Fruit fly (Drosophila melanogaster): ENCODE data around the gene CG32641.
A peak's percentile ranks its signal among the peaks of the same experiment; 100 is the strongest.

Gene CG32641

DNA sequence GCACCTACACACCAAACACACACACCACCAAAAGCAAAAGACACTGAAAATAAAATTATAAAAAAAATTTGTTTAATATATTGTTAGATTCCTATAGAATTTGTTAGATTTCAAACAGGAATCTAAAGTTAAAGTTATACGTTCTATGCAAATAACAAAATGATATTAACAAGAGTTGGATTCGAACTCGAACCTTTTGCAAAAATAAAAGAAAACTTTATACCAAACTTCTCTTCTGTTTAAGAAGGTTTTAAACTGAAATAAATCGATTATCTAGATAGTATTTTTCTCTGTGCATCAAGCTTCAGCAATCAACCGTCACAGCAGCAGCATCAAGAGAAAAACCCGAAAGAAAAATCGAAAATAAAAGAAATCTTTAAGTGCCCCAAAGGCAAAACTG is 42.2 kb downstream of the CG32641 start (continued):
- TF ChIP-seq corto (GFP tag; optimal IDR thresholded peaks at IDR 0.05) (no peak), CG13775 (GFP tag; optimal IDR thresholded peaks at IDR 0.05) (peak; percentile 13), Spps (tag; optimal IDR thresholded peaks at IDR 0.05) (no peak), Meics (GFP tag; optimal IDR thresholded peaks at IDR 0.05) (peak; percentile 22), dan (GFP tag; IDR thresholded peaks at IDR 0.05) (no peak), row (GFP tag; IDR thresholded peaks at IDR 0.05) (peak; percentile 34; the same call in 1 of the 3 replicates), Fer1 (GFP tag; optimal IDR thresholded peaks at IDR 0.05) (peak; percentile 29), CoRest (tag; optimal IDR thresholded peaks at IDR 0.05) (peak; percentile 46), grau (tag; optimal IDR thresholded peaks at IDR 0.05) (peak; percentile 49), Xbp1 (GFP tag; optimal IDR thresholded peaks at IDR 0.05) (peak; percentile 5), Asciz (GFP tag; optimal IDR thresholded peaks at IDR 0.05) (peak; percentile 49), CG2678 (tag; optimal IDR thresholded peaks at IDR 0.05) (peak; percentile 49), CG12391 (tag; optimal IDR thresholded peaks at IDR 0.05) (peak; percentile 50), gcm (GFP tag; optimal IDR thresholded peaks at IDR 0.05) (peak; percentile 50), gem (tag; optimal IDR thresholded peaks at IDR 0.05) (peak; percentile 70), onecut (GFP tag; IDR thresholded peaks at IDR 0.05) (no peak), jumu (GFP tag; optimal IDR thresholded peaks at IDR 0.05) (no peak), bbx (GFP tag; IDR thresholded peaks at IDR 0.05; ENCODE audit: partially characterized antibody) (no peak), CG6254 (GFP tag; optimal IDR thresholded peaks at IDR 0.05) (no peak), Drgx (GFP tag; IDR thresholded peaks at IDR 0.05) (peak; percentile 55; the same call in 1 of the 2 replicates), usp (GFP tag; optimal IDR thresholded peaks at IDR 0.05) (no peak), CG17359 (tag; optimal IDR thresholded peaks at IDR 0.05) (peak; percentile 64), nerfin-1 (tag; optimal IDR thresholded peaks at IDR 0.05) (peak; percentile 6), hkb (optimal IDR thresholded peaks at IDR 0.05) (no peak), hkb (GFP tag; IDR thresholded peaks at IDR 0.05) (peak; percentile 42; the same call in 1 of the 2 replicates), CG8388 (GFP tag; optimal IDR thresholded peaks at IDR 0.05) (peak; percentile 49), unpg (GFP tag; optimal IDR thresholded peaks at IDR 0.05) (peak; percentile 53), Hr3 (GFP tag; optimal IDR thresholded peaks at IDR 0.05) (no peak), Xrp1 (GFP tag; IDR thresholded peaks at IDR 0.05) (peak; percentile 22; the same call in 1 of the 2 replicates), Sox102F (GFP tag; optimal IDR thresholded peaks at IDR 0.05) (peak; percentile 72), phol (tag; optimal IDR thresholded peaks at IDR 0.05) (peak; percentile 63), CG4424 (GFP tag; optimal IDR thresholded peaks at IDR 0.05) (peak; percentile 30), Eip74EF (GFP tag; optimal IDR thresholded peaks at IDR 0.05) (peak in 1 of 2 experiments; percentile 2), dmrt99B (tag; optimal IDR thresholded peaks at IDR 0.05) (peak; percentile 70), lab (GFP tag; optimal IDR thresholded peaks at IDR 0.05) (peak; percentile 18), ATbp (GFP tag; optimal IDR thresholded peaks at IDR 0.05) (peak; percentile 16), Hr51 (GFP tag; optimal IDR thresholded peaks at IDR 0.05) (peak in 1 of 2 experiments; percentile 66), CG18262 (tag; optimal IDR thresholded peaks at IDR 0.05) (peak; percentile 68), crol (GFP tag; IDR thresholded peaks at IDR 0.05) (0 out of 2 replicates have a peak, but pooled peaks have one; percentile 11), CG12299 (tag; optimal IDR thresholded peaks at IDR 0.05) (no peak), CG8765 (GFP tag; IDR thresholded peaks at IDR 0.05) (no peak), CG7839 (tag; optimal IDR thresholded peaks at IDR 0.05) (peak; percentile 41), Ets97D (GFP tag; optimal IDR thresholded peaks at IDR 0.05) (no peak), CG31365 (tag; optimal IDR thresholded peaks at IDR 0.05) (no peak), sens (GFP tag) (peak; percentile 83), ci (GFP tag; IDR thresholded peaks at IDR 0.05) (0 out of 3 replicates have a peak, but pooled peaks have one; percentile 29), caup (GFP tag; optimal IDR thresholded peaks at IDR 0.05; ENCODE audit: severe bottlenecking) (no peak), CG15011 (GFP tag; optimal IDR thresholded peaks at IDR 0.05) (no peak), CG10979 (tag; optimal IDR thresholded peaks at IDR 0.05) (peak; percentile 59)

Data from whole organism, embryonic.